Worm (Caenorhabditis elegans) whole organism, mixed stage, embryonic: ENCODE data around the gene rpl-20.

Experiments
- elt-1 ChIP-seq: sonication (generic microtip); optimal IDR thresholded peaks from 2 replicates; lab custom pipeline; 2017; ENCODE audit warnings: missing genetic modification characterization, mild to moderate bottlenecking, missing compliant biosample characterization, antibody characterized with exemption, moderate library complexity, borderline replicate concordance; ENCODE audit not compliant: insufficient read depth
- nhr-237 ChIP-seq: fragments of 150-350 bp; optimal IDR thresholded peaks from 2 replicates; lab custom pipeline; 2014; ENCODE audit warnings: missing biosample characterization, missing genetic modification characterization
- unc-62 ChIP-seq: fragments of 150-350 bp; optimal IDR thresholded peaks from 2 replicates; lab custom pipeline; 2014; ENCODE audit warnings: missing biosample characterization, missing genetic modification reagents, missing genetic modification characterization

DNA sequence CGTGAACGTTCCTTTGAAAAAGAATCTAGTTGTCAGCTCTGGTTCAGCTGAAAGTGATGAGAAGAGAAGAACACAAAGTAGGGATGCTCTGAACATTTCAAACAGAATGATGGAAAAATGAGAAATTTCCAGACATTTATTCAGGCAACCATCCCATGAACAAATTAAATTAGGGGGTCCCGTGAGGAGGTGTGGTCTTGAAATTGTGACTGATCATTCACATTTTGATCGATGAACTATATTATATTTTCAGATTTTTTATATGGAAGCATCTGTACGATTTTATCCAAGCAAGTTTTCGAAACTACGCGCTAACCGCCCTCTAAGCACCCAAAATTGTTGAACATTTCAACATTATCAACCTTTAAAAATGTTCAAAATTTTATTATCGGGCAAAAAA, 26.4 kb upstream of the rpl-20 start, which contains the start of gene R11E3.19:
- no peak for TF ChIP-seq unc-62
- no peak for TF ChIP-seq elt-1 (tag; lab: Kevin White, UChicago)
- no peak for TF ChIP-seq nhr-237
